Worm (Caenorhabditis elegans) whole organism, L2 larva: ENCODE measurements around the gene C11H1.9.

Source experiments
- R02D3.7 ChIP-seq: fragments of 150-350 bp; optimal IDR thresholded peaks from 2 replicates; lab custom pipeline; 2014; ENCODE audit warnings: missing biosample characterization, missing genetic modification characterization
- aly-2 ChIP-seq: fragments of 150-350 bp; optimal IDR thresholded peaks from 2 replicates; lab custom pipeline; 2014; ENCODE audit warnings: missing biosample characterization, missing genetic modification characterization
- elt-3 ChIP-seq: sonication (generic microtip); optimal IDR thresholded peaks from 2 replicates; lab custom pipeline; 2017; ENCODE audit warnings: missing biosample characterization, missing genetic modification characterization
- lin-39 ChIP-seq: fragments of 150-350 bp; optimal IDR thresholded peaks from 2 replicates; lab custom pipeline; 2014; ENCODE audit warnings: missing biosample characterization, missing genetic modification reagents, missing genetic modification characterization
- lsy-2 ChIP-seq, 2 experiments: fragments of 150-350 bp in 1 of 2; sonication (generic microtip) in 1 of 2; optimal IDR thresholded peaks; 2 replicates each; lab custom pipeline; 2014 to 2017; ENCODE audit warnings: missing biosample characterization in 2 of 2, missing genetic modification characterization in 2 of 2
- mdl-1 ChIP-seq, 2 experiments: fragments of 150-350 bp in 1 of 2; sonication (generic microtip) in 1 of 2; optimal IDR thresholded peaks; 2 replicates each; lab custom pipeline; 2017; ENCODE audit warnings: missing biosample characterization in 2 of 2, missing genetic modification characterization in 2 of 2
- nhr-10 ChIP-seq: sonication (generic microtip); optimal IDR thresholded peaks from 2 replicates; lab custom pipeline; 2017; ENCODE audit warnings: missing biosample characterization, missing genetic modification characterization
- nhr-11 ChIP-seq: fragments of 150-350 bp; optimal IDR thresholded peaks from 2 replicates; lab custom pipeline; 2014; ENCODE audit warnings: missing biosample characterization, missing genetic modification characterization
- nhr-23 ChIP-seq: fragments of 150-350 bp; optimal IDR thresholded peaks from 2 replicates; lab custom pipeline; 2014; ENCODE audit warnings: missing biosample characterization, missing genetic modification reagents, missing genetic modification characterization
- skn-1 ChIP-seq: sonication (generic microtip); optimal IDR thresholded peaks from 2 replicates; lab custom pipeline; 2017; ENCODE audit warnings: missing biosample characterization, missing genetic modification characterization
- snpc-4 ChIP-seq: fragments of 150-350 bp; optimal IDR thresholded peaks from 2 replicates; lab custom pipeline; 2014; ENCODE audit warnings: missing biosample characterization, missing genetic modification characterization
- unc-39 ChIP-seq: fragments of 150-350 bp; optimal IDR thresholded peaks from 2 replicates; lab custom pipeline; 2014; ENCODE audit warnings: missing biosample characterization, missing genetic modification characterization
- ztf-11 ChIP-seq: sonication (generic microtip); optimal IDR thresholded peaks from 2 replicates; lab custom pipeline; 2017; ENCODE audit warnings: missing biosample characterization, missing genetic modification characterization

DNA sequence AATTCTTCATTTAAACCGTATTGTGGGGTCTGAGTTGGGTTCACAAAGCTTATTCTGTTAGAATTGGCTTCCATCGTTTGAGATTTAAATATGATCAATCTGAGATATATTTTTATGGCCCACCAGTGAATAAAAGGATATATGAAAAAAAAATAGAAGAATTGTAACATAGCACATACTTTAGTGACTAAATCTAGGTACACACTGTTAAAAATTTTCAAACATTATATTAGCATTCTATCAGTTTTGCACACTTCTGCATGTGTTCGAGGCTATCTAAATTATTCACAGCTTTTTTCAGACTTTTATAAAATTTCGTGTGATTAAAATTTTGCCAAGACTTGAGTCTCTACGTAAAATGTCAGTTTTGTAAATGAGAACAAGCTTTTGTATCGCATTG is 38.7 kb downstream of the C11H1.9 start, which contains the start of gene E02H4.2:
- TF ChIP-seq mdl-1 (tag; optimal IDR thresholded peaks at IDR 0.05; lab: Kevin White, UChicago) (no peak), elt-3 (tag; lab: Kevin White, UChicago) (no peak), lin-39 (tag; lab: Kevin White, UChicago) (no peak), skn-1 (tag; lab: Kevin White, UChicago) (no peak), ztf-11 (no peak), nhr-23 (tag; lab: Kevin White, UChicago) (no peak), nhr-10 (tag; lab: Kevin White, UChicago) (no peak), unc-39 (no peak), snpc-4 (no peak), R02D3.7 (tag; lab: Kevin White, UChicago) (no peak), aly-2 (no peak), lsy-2 (tag; optimal IDR thresholded peaks at IDR 0.05; lab: Kevin White, UChicago) (no peak), nhr-11 (tag; lab: Kevin White, UChicago) (no peak)
